Worm (Caenorhabditis elegans): ENCODE results near the gene T16A1.4.

DNA sequence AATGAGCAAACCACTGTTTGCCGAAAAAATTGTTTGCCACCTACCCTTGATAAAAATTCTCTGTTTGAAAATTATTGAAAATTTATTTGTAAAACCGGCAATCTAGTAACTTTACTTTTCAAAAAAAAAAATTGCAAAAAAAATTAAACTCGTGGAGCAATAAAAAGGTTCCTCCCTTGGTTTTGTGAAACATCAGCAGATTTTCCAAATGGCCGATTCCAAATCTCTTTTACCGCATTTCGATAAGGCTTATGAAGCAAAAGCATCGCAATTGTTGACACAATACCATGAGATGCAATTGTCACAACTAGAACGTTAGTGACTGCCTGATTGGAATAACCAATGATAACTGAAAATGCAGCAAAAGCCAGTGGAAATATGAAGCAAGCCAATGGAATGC, 33.1 kb downstream of the T16A1.4 start:
- no peak for TF ChIP-seq die-1 (tag; optimal IDR thresholded peaks at IDR 0.05)
- no peak for TF ChIP-seq cebp-1 (GFP tag; IDR thresholded peaks at IDR 0.05)
- TF ChIP-seq cebp-1 (tag; optimal IDR thresholded peaks at IDR 0.05), result no peak
- TF ChIP-seq Y79H2A.3 (GFP tag; conservative IDR thresholded peaks at IDR 0.05), result no peak
- TF ChIP-seq nhr-179 (tag; optimal IDR thresholded peaks at IDR 0.05), result no peak
- no peak for TF ChIP-seq attf-3 (GFP tag; conservative IDR thresholded peaks at IDR 0.05)
- no peak for TF ChIP-seq ceh-58 (GFP tag; IDR thresholded peaks at IDR 0.05)
- no peak for TF ChIP-seq ZK185.1 (tag; optimal IDR thresholded peaks at IDR 0.05; ENCODE audit: poor library complexity, severe bottlenecking)
- TF ChIP-seq nfyb-1 (GFP tag; IDR thresholded peaks at IDR 0.05), result no peak
- TF ChIP-seq B0019.2 (GFP tag; conservative IDR thresholded peaks at IDR 0.05), result no peak
- TF ChIP-seq rec-8 (tag; optimal IDR thresholded peaks at IDR 0.05), result no peak
- no peak for TF ChIP-seq C06A6.2 (GFP tag; conservative IDR thresholded peaks at IDR 0.05)
- no peak for TF ChIP-seq lir-1 (GFP tag; conservative IDR thresholded peaks at IDR 0.05)
- no peak for TF ChIP-seq ceh-100 (GFP tag; IDR thresholded peaks at IDR 0.05)
